Worm (Caenorhabditis elegans) whole organism, mixed stage, embryonic: Measurements from ENCODE around the gene bath-15.

Experiments used
- blmp-1 ChIP-seq: fragments of 150-350 bp; optimal IDR thresholded peaks from 2 replicates; lab custom pipeline; 2014; ENCODE audit warnings: missing biosample characterization, missing genetic modification characterization
- ceh-39 ChIP-seq: fragments of 150-350 bp; optimal IDR thresholded peaks from 2 replicates; lab custom pipeline; 2014; ENCODE audit warnings: missing biosample characterization, missing genetic modification characterization
- ceh-43 ChIP-seq: fragments of 200-800 bp; sonication (Bioruptor generic); optimal IDR thresholded peaks from 2 replicates; lab custom pipeline; 2018; ENCODE audit warnings: mild to moderate bottlenecking, missing genetic modification characterization, moderate library complexity, missing compliant biosample characterization
- ceh-83 ChIP-seq: fragments of 200-800 bp; sonication (Bioruptor generic); optimal IDR thresholded peaks from 2 replicates; lab custom pipeline; 2018; ENCODE audit warnings: mild to moderate bottlenecking, missing genetic modification characterization, missing compliant biosample characterization
- ces-1 ChIP-seq: fragments of 150-350 bp; optimal IDR thresholded peaks from 2 replicates; lab custom pipeline; 2014; ENCODE audit warnings: missing biosample characterization, missing genetic modification reagents, missing genetic modification characterization
- cnd-1 ChIP-seq: fragments of 200-800 bp; sonication (Bioruptor generic); optimal IDR thresholded peaks from 2 replicates; lab custom pipeline; 2018; ENCODE audit warnings: mild to moderate bottlenecking, missing genetic modification characterization, missing compliant biosample characterization
- drap-1 ChIP-seq: fragments of 200-800 bp; sonication (Bioruptor generic); optimal IDR thresholded peaks from 3 replicates; lab custom pipeline; 2018; ENCODE audit warnings: mild to moderate bottlenecking, missing genetic modification characterization, missing compliant biosample characterization
- elt-1 ChIP-seq: sonication (generic microtip); optimal IDR thresholded peaks from 2 replicates; lab custom pipeline; 2017; ENCODE audit warnings: missing genetic modification characterization, mild to moderate bottlenecking, missing compliant biosample characterization, antibody characterized with exemption, moderate library complexity, borderline replicate concordance; ENCODE audit not compliant: insufficient read depth
- flh-1 ChIP-seq: fragments of 200-800 bp; sonication (Bioruptor generic); optimal IDR thresholded peaks from 2 replicates; lab custom pipeline; 2018; ENCODE audit warnings: mild to moderate bottlenecking, missing genetic modification characterization, moderate library complexity, missing compliant biosample characterization
- ham-2 ChIP-seq: fragments of 200-800 bp; sonication (Bioruptor generic); optimal IDR thresholded peaks from 2 replicates; lab custom pipeline; 2018; ENCODE audit warnings: mild to moderate bottlenecking, missing genetic modification characterization, missing compliant biosample characterization
- hlh-1 ChIP-seq: fragments of 150-350 bp; optimal IDR thresholded peaks from 2 replicates; lab custom pipeline; 2014; ENCODE audit warnings: missing biosample characterization, missing genetic modification reagents, missing genetic modification characterization
- lin-13 ChIP-seq: fragments of 150-350 bp; optimal IDR thresholded peaks from 2 replicates; lab custom pipeline; 2014; ENCODE audit warnings: missing biosample characterization, missing genetic modification characterization
- lin-32 ChIP-seq: fragments of 200-800 bp; sonication (Bioruptor generic); optimal IDR thresholded peaks from 2 replicates; lab custom pipeline; 2018; ENCODE audit warnings: mild to moderate bottlenecking, missing genetic modification characterization, missing compliant biosample characterization
- lsy-2 ChIP-seq: fragments of 150-350 bp; optimal IDR thresholded peaks from 2 replicates; lab custom pipeline; 2014; ENCODE audit warnings: missing biosample characterization, missing genetic modification characterization
- mab-5 ChIP-seq: fragments of 150-350 bp; optimal IDR thresholded peaks from 2 replicates; lab custom pipeline; 2014; ENCODE audit warnings: missing biosample characterization, missing genetic modification characterization
- mls-2 ChIP-seq: sonication (generic microtip); optimal IDR thresholded peaks from 2 replicates; lab custom pipeline; 2016; ENCODE audit warnings: mild to moderate bottlenecking, missing genetic modification characterization, moderate library complexity, missing compliant biosample characterization
- nhr-237 ChIP-seq: fragments of 150-350 bp; optimal IDR thresholded peaks from 2 replicates; lab custom pipeline; 2014; ENCODE audit warnings: missing biosample characterization, missing genetic modification characterization
- nhr-28 ChIP-seq: fragments of 150-350 bp; optimal IDR thresholded peaks from 2 replicates; lab custom pipeline; 2014; ENCODE audit warnings: missing biosample characterization, missing genetic modification characterization
- pha-4 ChIP-seq: fragments of 150-350 bp; optimal IDR thresholded peaks from 2 replicates; lab custom pipeline; 2018; ENCODE audit warnings: missing biosample characterization, missing genetic modification reagents, missing genetic modification characterization
- snpc-4 ChIP-seq: fragments of 150-350 bp; optimal IDR thresholded peaks from 2 replicates; lab custom pipeline; 2014; ENCODE audit warnings: missing biosample characterization, missing genetic modification characterization
- sptf-1 ChIP-seq: sonication (generic microtip); optimal IDR thresholded peaks from 2 replicates; lab custom pipeline; 2017; ENCODE audit warnings: mild to moderate bottlenecking, missing genetic modification characterization, moderate library complexity, missing compliant biosample characterization
- unc-120 ChIP-seq: sonication (generic microtip); optimal IDR thresholded peaks from 2 replicates; lab custom pipeline; 2017; ENCODE audit warnings: missing genetic modification characterization, missing compliant biosample characterization; ENCODE audit not compliant: poor library complexity, severe bottlenecking
- unc-39 ChIP-seq: fragments of 150-350 bp; optimal IDR thresholded peaks from 2 replicates; lab custom pipeline; 2014; ENCODE audit warnings: missing biosample characterization, missing genetic modification characterization
- zip-8 ChIP-seq: fragments of 150-350 bp; optimal IDR thresholded peaks from 2 replicates; lab custom pipeline; 2014; ENCODE audit warnings: missing biosample characterization, missing genetic modification characterization
- ztf-11 ChIP-seq: fragments of 150-350 bp; optimal IDR thresholded peaks from 2 replicates; lab custom pipeline; 2014; ENCODE audit warnings: missing biosample characterization, missing genetic modification characterization

bath-15 gene

ce11 chrIII:7775983-7776440, at the start of gene bath-15:
Gene bath-15 (minus strand): TSS chrIII:7776033.
- TF ChIP-seq blmp-1 (tag; lab: Kevin White, UChicago) (no peak), ceh-83 (GFP tag; lab: Kevin White, UChicago) (no peak)

- TF ChIP-seq cnd-1 (tag; lab: Kevin White, UChicago) (peak; percentile 26), ztf-11 (tag; lab: Kevin White, UChicago) (no peak)
Observed at ce11 chrIII:7824041-7824440, 48.2 kb upstream of the bath-15 start.

- no peak for TF ChIP-seq ces-1 (GFP tag; lab: Kevin White, UChicago)
- TF ChIP-seq sptf-1 (tag; lab: Kevin White, UChicago): no peak
- TF ChIP-seq, all 35 proteins: peak for 0
Observed at ce11 chrIII:7823285-7823684, 47.5 kb upstream of the bath-15 start.

- TF ChIP-seq lsy-2 (peak; percentile 3), snpc-4 (tag; lab: Kevin White, UChicago) (no peak)
Observed at ce11 chrIII:7819866-7820265, 44.0 kb upstream of the bath-15 start.

ce11 chrIII:7818965-7819364, 43.1 kb upstream of the bath-15 start:
- TF ChIP-seq mab-5 (tag; lab: Kevin White, UChicago) (no peak), nhr-28 (no peak)

- TF ChIP-seq unc-39 (tag; lab: Kevin White, UChicago) (no peak), mab-5 (tag; lab: Kevin White, UChicago) (peak; percentile 99), ceh-43 (no peak), ztf-11 (tag; lab: Kevin White, UChicago) (no peak), blmp-1 (tag; lab: Kevin White, UChicago) (no peak), zip-8 (peak; percentile 100)
- TF ChIP-seq, all 35 proteins: peak for 2
Observed at ce11 chrIII:7816463-7816862, 40.6 kb upstream of the bath-15 start.

ce11 chrIII:7815571-7816348, 39.9 kb upstream of the bath-15 start:
- TF ChIP-seq flh-1 (GFP tag; lab: Kevin White, UChicago) (no peak), unc-39 (tag; lab: Kevin White, UChicago) (no peak), mab-5 (tag; lab: Kevin White, UChicago) (peak; percentile 91), ham-2 (GFP tag; lab: Kevin White, UChicago) (no peak), mls-2 (no peak), drap-1 (GFP tag; lab: Kevin White, UChicago) (no peak), lin-13 (no peak), ceh-39 (tag; lab: Kevin White, UChicago) (no peak), nhr-237 (tag; lab: Kevin White, UChicago) (no peak), zip-8 (peak; percentile 100), ces-1 (GFP tag; lab: Kevin White, UChicago) (no peak), hlh-1 (tag; lab: Kevin White, UChicago) (no peak), elt-1 (tag; lab: Kevin White, UChicago) (no peak), lin-32 (GFP tag; lab: Kevin White, UChicago) (no peak), unc-120 (tag; lab: Kevin White, UChicago) (no peak)

ce11 chrIII:7815056-7815366, 39.2 kb upstream of the bath-15 start:
- peak; percentile 96 for TF ChIP-seq mab-5 (tag; lab: Kevin White, UChicago)
- TF ChIP-seq pha-4 (tag; lab: Kevin White, UChicago): no peak
